Worm (Caenorhabditis elegans): ENCODE measurements around the gene ttc-37.

Gene ttc-37

ce11 chrV:5201706-5202105, 2.6 kb upstream of the ttc-37 start:
- TF ChIP-seq mml-1 (tag; optimal IDR thresholded peaks at IDR 0.05): no peak
- TF ChIP-seq mdl-1 (tag; optimal IDR thresholded peaks at IDR 0.05): no peak
- TF ChIP-seq nhr-25 (tag; optimal IDR thresholded peaks at IDR 0.05): no peak
- TF ChIP-seq skn-1 (tag; optimal IDR thresholded peaks at IDR 0.05): no peak
- TF ChIP-seq pha-4 (tag; optimal IDR thresholded peaks at IDR 0.05): no peak
- no peak for TF ChIP-seq elt-3 (tag; optimal IDR thresholded peaks at IDR 0.05)
- TF ChIP-seq lsy-12 (tag; optimal IDR thresholded peaks at IDR 0.05): no peak
- TF ChIP-seq nhr-43 (tag; optimal IDR thresholded peaks at IDR 0.05; ENCODE audit: poor library complexity, severe bottlenecking): no peak
- TF ChIP-seq ZK546.5 (tag; optimal IDR thresholded peaks at IDR 0.05): no peak
- TF ChIP-seq ceh-16 (tag; optimal IDR thresholded peaks at IDR 0.05): no peak
- TF ChIP-seq nhr-11 (tag; optimal IDR thresholded peaks at IDR 0.05): no peak

- no peak for TF ChIP-seq fkh-2 (tag; optimal IDR thresholded peaks at IDR 0.05)
- TF ChIP-seq egl-5 (tag; optimal IDR thresholded peaks at IDR 0.05): no peak
- no peak for TF ChIP-seq mml-1 (tag; optimal IDR thresholded peaks at IDR 0.05)
- TF ChIP-seq nfya-1 (tag; optimal IDR thresholded peaks at IDR 0.05; ENCODE audit: insufficient read depth): no peak
- TF ChIP-seq ztf-11 (tag; optimal IDR thresholded peaks at IDR 0.05): no peak
- TF ChIP-seq elt-2 (tag; optimal IDR thresholded peaks at IDR 0.05): no peak
- no peak for TF ChIP-seq tbx-2 (tag; optimal IDR thresholded peaks at IDR 0.05)
- TF ChIP-seq jun-1 (tag; optimal IDR thresholded peaks at IDR 0.05): no peak
Measured at ce11 chrV:5203643-5204042, 632 bp upstream of the ttc-37 start.

DNA sequence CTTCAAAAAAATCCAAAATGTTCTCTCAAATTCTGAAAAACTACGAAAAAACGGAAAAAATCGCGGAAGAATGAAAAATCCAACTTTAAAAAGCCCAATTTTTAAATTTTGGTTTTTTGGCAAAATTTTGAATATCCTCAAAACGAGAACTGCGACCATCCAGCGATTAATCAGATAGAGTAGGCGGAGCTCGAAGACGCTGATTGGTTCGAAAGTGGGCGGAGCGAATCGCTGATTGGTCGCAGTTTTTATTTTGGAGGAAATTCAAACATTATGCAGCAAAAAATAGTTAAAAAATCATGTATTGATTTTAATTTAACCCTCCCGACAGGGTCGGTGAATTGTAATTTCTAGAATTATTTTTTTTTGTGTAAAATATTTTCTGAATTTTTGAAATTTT, 9.4 kb downstream of the ttc-37 start:
- TF ChIP-seq zag-1 (tag; optimal IDR thresholded peaks at IDR 0.05): no peak
- TF ChIP-seq nfya-1 (tag; optimal IDR thresholded peaks at IDR 0.05; ENCODE audit: insufficient read depth): peak; percentile 89
- TF ChIP-seq nhr-43 (tag; optimal IDR thresholded peaks at IDR 0.05; ENCODE audit: poor library complexity, severe bottlenecking): no peak
- TF ChIP-seq ceh-82 (tag; optimal IDR thresholded peaks at IDR 0.05): no peak
- no peak for TF ChIP-seq fos-1 (tag; optimal IDR thresholded peaks at IDR 0.05)
- TF ChIP-seq ceh-28 (tag; optimal IDR thresholded peaks at IDR 0.05): no peak
- TF ChIP-seq nhr-77 (tag; optimal IDR thresholded peaks at IDR 0.05): no peak
- no peak for TF ChIP-seq mdl-1 (tag; optimal IDR thresholded peaks at IDR 0.05)

DNA sequence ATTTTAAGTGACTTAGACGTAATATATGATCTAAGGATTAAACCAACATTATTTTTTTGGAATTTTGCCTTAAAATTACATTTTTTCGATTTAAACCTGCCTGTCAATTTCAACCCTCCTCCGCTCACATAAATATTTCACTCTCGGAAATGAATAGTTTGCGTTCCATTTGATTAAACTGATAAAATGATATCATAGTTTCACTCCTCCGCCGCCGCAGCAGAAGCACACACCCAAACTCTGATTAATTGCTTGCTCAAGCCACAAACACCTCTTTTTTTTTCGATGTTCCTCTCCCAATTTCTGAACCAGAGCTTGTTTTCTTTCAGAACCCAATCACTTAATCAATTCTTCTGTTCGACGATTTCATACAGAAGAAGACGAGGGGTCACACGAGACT, 18.8 kb downstream of the ttc-37 start, which contains the start of gene Y49G5B.1:
Y49G5B.1 (plus strand) TSS at position 324 of the 400 bp plus-strand sequence.
- TF ChIP-seq lin-15B (tag; optimal IDR thresholded peaks at IDR 0.05): no peak
- TF ChIP-seq aly-2 (tag; optimal IDR thresholded peaks at IDR 0.05): no peak
- peak; percentile 2 for TF ChIP-seq elt-2 (tag; optimal IDR thresholded peaks at IDR 0.05)

ce11 chrV:5225660-5226059, 21.4 kb downstream of the ttc-37 start:
- TF ChIP-seq hmg-11 (tag; optimal IDR thresholded peaks at IDR 0.05): no peak
- TF ChIP-seq fkh-2 (tag; optimal IDR thresholded peaks at IDR 0.05): no peak
- TF ChIP-seq ZK546.5 (tag; optimal IDR thresholded peaks at IDR 0.05): no peak
- no peak for TF ChIP-seq fos-1 (tag; optimal IDR thresholded peaks at IDR 0.05)
- TF ChIP-seq sea-2 (GFP tag; optimal IDR thresholded peaks at IDR 0.05): no peak
- TF ChIP-seq nhr-237 (tag; optimal IDR thresholded peaks at IDR 0.05): no peak
- TF ChIP-seq nhr-28 (tag; optimal IDR thresholded peaks at IDR 0.05): no peak
- TF ChIP-seq nhr-25 (tag; optimal IDR thresholded peaks at IDR 0.05): no peak

- TF ChIP-seq pha-4 (tag; optimal IDR thresholded peaks at IDR 0.05): peak; percentile 59
- no peak for TF ChIP-seq nhr-237 (tag; optimal IDR thresholded peaks at IDR 0.05)
Measured at ce11 chrV:5228513-5228912, 24.2 kb downstream of the ttc-37 start.

DNA sequence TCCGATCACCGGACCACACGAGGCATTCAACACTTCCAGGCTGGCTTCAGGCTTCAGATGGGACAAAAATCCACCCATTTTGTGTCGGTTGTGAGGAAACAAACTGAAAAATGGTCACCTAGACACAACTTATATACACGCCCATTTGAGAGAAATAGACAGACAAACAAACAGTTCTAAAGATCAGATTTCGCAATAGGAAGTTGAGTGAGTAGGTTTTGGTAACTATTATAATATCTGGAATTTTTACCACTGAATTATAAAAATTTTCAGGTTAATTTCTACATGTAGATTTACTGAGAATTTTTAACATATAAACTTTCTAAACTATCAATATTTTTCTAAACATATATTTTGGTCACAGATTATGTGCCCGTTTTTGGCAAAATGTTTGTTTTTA, 29.5 kb downstream of the ttc-37 start, which contains the start of gene cest-32:
cest-32 (minus strand) TSS at position 115 of the 400 bp plus-strand sequence.
- TF ChIP-seq aly-2 (tag; optimal IDR thresholded peaks at IDR 0.05) (no peak), nhr-25 (tag; optimal IDR thresholded peaks at IDR 0.05) (no peak), pha-4 (tag; optimal IDR thresholded peaks at IDR 0.05) (peak; percentile 12), ztf-4 (tag; optimal IDR thresholded peaks at IDR 0.05) (no peak), nhr-77 (tag; optimal IDR thresholded peaks at IDR 0.05) (no peak), unc-62 (GFP tag; optimal IDR thresholded peaks at IDR 0.05) (no peak)
